Worm (Caenorhabditis elegans) whole organism, L1 larva: ENCODE results near the gene F09G2.2.

ENCODE experiments used
- Y116A8C.19 ChIP-seq: sonication (generic microtip); optimal IDR thresholded peaks from 2 replicates; lab custom pipeline; 2016; ENCODE audit warnings: missing compliant biosample characterization, missing genetic modification characterization, borderline replicate concordance
- aly-2 ChIP-seq: fragments of 150-350 bp; optimal IDR thresholded peaks from 2 replicates; lab custom pipeline; 2014; ENCODE audit warnings: missing biosample characterization, missing genetic modification characterization
- ama-1 ChIP-seq: fragments of 150-350 bp; optimal IDR thresholded peaks from 2 replicates; lab custom pipeline; 2014
- ceh-8 ChIP-seq: fragments of 200-800 bp; sonication (Bioruptor generic); optimal IDR thresholded peaks from 2 replicates; lab custom pipeline; 2018; ENCODE audit warnings: mild to moderate bottlenecking, missing genetic modification characterization, moderate library complexity, missing compliant biosample characterization
- ceh-88 ChIP-seq: fragments of 200-800 bp; sonication (Bioruptor generic); IDR thresholded peaks from 2 replicates; pipeline ENCODE4 v1.3.6; 2022; ENCODE audit warnings: missing genetic modification characterization, missing compliant biosample characterization
- ces-1 ChIP-seq: fragments of 150-350 bp; optimal IDR thresholded peaks from 2 replicates; lab custom pipeline; 2014; ENCODE audit warnings: missing biosample characterization, missing genetic modification reagents, missing genetic modification characterization
- efl-1 ChIP-seq, 4 experiments: fragments of 150-350 bp; optimal IDR thresholded peaks in 3 of 4; peaks in 1 of 4; 1 replicate in 1 of 4; 2 replicates in 3 of 4; lab custom pipeline; 2014; ENCODE audit warnings: missing biosample characterization in 2 of 4, missing genetic modification characterization in 2 of 4, missing genetic modification reagents in 2 of 4
- elt-2 ChIP-seq: sonication (generic microtip); optimal IDR thresholded peaks from 2 replicates; lab custom pipeline; 2016; ENCODE audit warnings: missing genetic modification characterization, mild to moderate bottlenecking, inconsistent platforms, missing compliant biosample characterization, missing genetic modification reagents
- fkh-4 ChIP-seq: sonication (generic microtip); optimal IDR thresholded peaks from 2 replicates; lab custom pipeline; 2016; ENCODE audit warnings: missing compliant biosample characterization, missing genetic modification characterization, borderline replicate concordance
- fkh-8 ChIP-seq: sonication (generic microtip); optimal IDR thresholded peaks from 2 replicates; lab custom pipeline; 2016; ENCODE audit warnings: mild to moderate bottlenecking, missing genetic modification characterization, missing compliant biosample characterization
- fos-1 ChIP-seq: fragments of 150-350 bp; optimal IDR thresholded peaks from 2 replicates; lab custom pipeline; 2014; ENCODE audit warnings: missing biosample characterization, missing genetic modification characterization
- hlh-17 ChIP-seq: fragments of 200-800 bp; sonication (Bioruptor generic); optimal IDR thresholded peaks from 2 replicates; lab custom pipeline; 2018; ENCODE audit warnings: missing genetic modification characterization, mild to moderate bottlenecking, missing compliant biosample characterization, moderate library complexity, borderline replicate concordance
- hlh-4 ChIP-seq: sonication (generic microtip); optimal IDR thresholded peaks from 2 replicates; lab custom pipeline; 2016; ENCODE audit warnings: mild to moderate bottlenecking, missing genetic modification characterization, missing compliant biosample characterization
- irx-1 ChIP-seq: sonication (generic microtip); optimal IDR thresholded peaks from 2 replicates; lab custom pipeline; 2016; ENCODE audit warnings: missing genetic modification characterization, missing compliant biosample characterization
- lin-13 ChIP-seq: fragments of 150-350 bp; optimal IDR thresholded peaks from 2 replicates; lab custom pipeline; 2014; ENCODE audit warnings: missing biosample characterization, missing genetic modification reagents, missing genetic modification characterization
- lin-14 ChIP-seq: fragments of 200-800 bp; sonication (Bioruptor generic); optimal IDR thresholded peaks from 2 replicates; lab custom pipeline; 2018; ENCODE audit warnings: mild to moderate bottlenecking, missing genetic modification characterization, moderate library complexity, missing compliant biosample characterization
- lin-15B ChIP-seq: fragments of 150-350 bp; sonication (generic microtip); optimal IDR thresholded peaks from 3 replicates; lab custom pipeline; 2014; ENCODE audit warnings: missing biosample characterization, missing genetic modification characterization
- lin-35 ChIP-seq, 2 experiments: fragments of 150-350 bp; optimal IDR thresholded peaks; 2 replicates each; lab custom pipeline; 2014; ENCODE audit warnings: missing biosample characterization in 2 of 2, missing genetic modification characterization in 2 of 2, missing genetic modification reagents in 2 of 2
- lin-39 ChIP-seq: fragments of 150-350 bp; optimal IDR thresholded peaks from 2 replicates; lab custom pipeline; 2014; ENCODE audit warnings: missing biosample characterization, missing genetic modification reagents, missing genetic modification characterization
- lsy-2 ChIP-seq, 2 experiments: fragments of 150-350 bp; optimal IDR thresholded peaks; 2 replicates each; lab custom pipeline; 2014; ENCODE audit warnings: missing biosample characterization in 2 of 2, missing genetic modification characterization in 2 of 2
- mdl-1 ChIP-seq, 2 experiments: fragments of 150-350 bp; optimal IDR thresholded peaks; 2 replicates each; lab custom pipeline; 2014 to 2017; ENCODE audit warnings: missing biosample characterization in 2 of 2, missing genetic modification characterization in 2 of 2, inconsistent platforms in 1 of 2
- mef-2 ChIP-seq: fragments of 150-350 bp; optimal IDR thresholded peaks from 2 replicates; lab custom pipeline; 2014; ENCODE audit warnings: missing biosample characterization, missing genetic modification characterization
- mep-1 ChIP-seq: fragments of 150-350 bp; optimal IDR thresholded peaks from 2 replicates; lab custom pipeline; 2014; ENCODE audit warnings: missing biosample characterization, missing genetic modification characterization
- nhr-11 ChIP-seq: fragments of 150-350 bp; optimal IDR thresholded peaks from 2 replicates; lab custom pipeline; 2014; ENCODE audit warnings: missing biosample characterization, missing genetic modification characterization
- nhr-19 ChIP-seq: fragments of 200-800 bp; sonication (Bioruptor generic); conservative IDR thresholded peaks from 2 replicates; pipeline ENCODE4 v1.3.6; 2022; ENCODE audit warnings: missing genetic modification characterization, missing compliant biosample characterization
- nhr-20 ChIP-seq: sonication (generic microtip); optimal IDR thresholded peaks from 2 replicates; lab custom pipeline; 2016; ENCODE audit warnings: mild to moderate bottlenecking, missing genetic modification characterization, missing compliant biosample characterization
- nhr-76 ChIP-seq: sonication (generic microtip); optimal IDR thresholded peaks from 2 replicates; lab custom pipeline; 2017; ENCODE audit warnings: missing biosample characterization, missing genetic modification characterization
- nhr-77 ChIP-seq: fragments of 150-350 bp; optimal IDR thresholded peaks from 2 replicates; lab custom pipeline; 2014; ENCODE audit warnings: missing biosample characterization, missing genetic modification characterization
- nhr-84 ChIP-seq: sonication (generic microtip); optimal IDR thresholded peaks from 2 replicates; lab custom pipeline; 2017; ENCODE audit warnings: missing biosample characterization, missing genetic modification characterization
- nhr-90 ChIP-seq: sonication (generic microtip); optimal IDR thresholded peaks from 2 replicates; lab custom pipeline; 2016; ENCODE audit warnings: mild to moderate bottlenecking, missing genetic modification characterization, missing compliant biosample characterization; ENCODE audit not compliant: poor library complexity
- pax-3 ChIP-seq: fragments of 200-800 bp; sonication (Bioruptor generic); optimal IDR thresholded peaks from 2 replicates; lab custom pipeline; 2018; ENCODE audit warnings: mild to moderate bottlenecking, missing genetic modification characterization, moderate library complexity, missing compliant biosample characterization
- pqm-1 ChIP-seq: sonication (generic microtip); optimal IDR thresholded peaks from 3 replicates; lab custom pipeline; 2017; ENCODE audit warnings: missing biosample characterization, missing genetic modification characterization
- rnt-1 ChIP-seq: sonication (generic microtip); optimal IDR thresholded peaks from 2 replicates; lab custom pipeline; 2016; ENCODE audit warnings: mild to moderate bottlenecking, missing genetic modification characterization, moderate library complexity, missing compliant biosample characterization
- skn-1 ChIP-seq: fragments of 150-350 bp; optimal IDR thresholded peaks from 2 replicates; lab custom pipeline; 2014; ENCODE audit warnings: missing biosample characterization, missing genetic modification characterization
- sptf-1 ChIP-seq: fragments of 150-350 bp; optimal IDR thresholded peaks from 2 replicates; lab custom pipeline; 2014; ENCODE audit warnings: missing biosample characterization, missing genetic modification characterization
- sup-37 ChIP-seq: fragments of 200-800 bp; sonication (Bioruptor generic); optimal IDR thresholded peaks from 2 replicates; lab custom pipeline; 2018; ENCODE audit warnings: mild to moderate bottlenecking, missing genetic modification characterization, missing compliant biosample characterization
- swsn-7 ChIP-seq: sonication (generic microtip); optimal IDR thresholded peaks from 2 replicates; lab custom pipeline; 2016; ENCODE audit warnings: missing genetic modification characterization, missing compliant biosample characterization
- tlp-1 ChIP-seq: fragments of 150-350 bp; optimal IDR thresholded peaks from 2 replicates; lab custom pipeline; 2014; ENCODE audit warnings: missing biosample characterization, missing genetic modification characterization
- unc-30 ChIP-seq: sonication (generic microtip); optimal IDR thresholded peaks from 2 replicates; lab custom pipeline; 2017; ENCODE audit warnings: missing biosample characterization, missing genetic modification characterization
- unc-62 ChIP-seq: fragments of 150-350 bp; optimal IDR thresholded peaks from 2 replicates; lab custom pipeline; 2014; ENCODE audit warnings: missing biosample characterization, missing genetic modification reagents, missing genetic modification characterization
- xbp-1 ChIP-seq: sonication (generic microtip); optimal IDR thresholded peaks from 2 replicates; lab custom pipeline; 2016; ENCODE audit warnings: missing genetic modification characterization, missing compliant biosample characterization
- zag-1 ChIP-seq: fragments of 150-350 bp; optimal IDR thresholded peaks from 2 replicates; lab custom pipeline; 2014; ENCODE audit warnings: missing biosample characterization, missing genetic modification characterization
- zip-4 ChIP-seq: fragments of 200-800 bp; sonication (Bioruptor generic); optimal IDR thresholded peaks from 2 replicates; lab custom pipeline; 2018; ENCODE audit warnings: mild to moderate bottlenecking, missing genetic modification characterization, moderate library complexity, missing compliant biosample characterization
- ztf-11 ChIP-seq, 2 experiments: sonication (generic microtip); optimal IDR thresholded peaks; 2 replicates each; lab custom pipeline; 2016 to 2017; ENCODE audit warnings: missing genetic modification characterization in 2 of 2, missing biosample characterization in 1 of 2, missing compliant biosample characterization in 1 of 2
- ztf-4 ChIP-seq: fragments of 150-350 bp; optimal IDR thresholded peaks from 2 replicates; lab custom pipeline; 2014; ENCODE audit warnings: missing biosample characterization, missing genetic modification characterization

F09G2.2 gene

ce11 chrV:7231524-7231923, 34.8 kb downstream of the F09G2.2 start:
- TF ChIP-seq hlh-4 (tag; lab: Kevin White, UChicago) = no peak
- TF ChIP-seq nhr-19 (GFP tag; lab: Robert Waterston, UW) = no peak
- no peak for TF ChIP-seq fos-1
- TF ChIP-seq ceh-88 (GFP tag; lab: Robert Waterston, UW) = no peak

- no peak for TF ChIP-seq irx-1 (tag; lab: Kevin White, UChicago)
- TF ChIP-seq sup-37 (GFP tag; lab: Kevin White, UChicago) = no peak
- TF ChIP-seq unc-30 (tag; lab: Kevin White, UChicago) = no peak
- no peak for TF ChIP-seq efl-1 (optimal IDR thresholded peaks at IDR 0.05; lab: Kevin White, UChicago)
- TF ChIP-seq efl-1 (GFP tag; optimal IDR thresholded peaks at IDR 0.05 in 1 of 2; lab: Kevin White, UChicago) = no peak
- no peak for TF ChIP-seq unc-62
- TF ChIP-seq zag-1 = no peak
- TF ChIP-seq nhr-84 (tag; lab: Kevin White, UChicago) = no peak
- TF ChIP-seq Y116A8C.19 = no peak
- TF ChIP-seq, all 84 proteins: peak for 0
Measured at ce11 chrV:7234726-7235125, 38.0 kb downstream of the F09G2.2 start, which contains the start of gene C05C8.5. Gene C05C8.5 (minus strand): TSS chrV:7234826.

ce11 chrV:7236694-7237093, 40.0 kb downstream of the F09G2.2 start:
- TF ChIP-seq tlp-1 (tag; lab: Kevin White, UChicago) (no peak), efl-1 (optimal IDR thresholded peaks at IDR 0.05; lab: Kevin White, UChicago) (no peak), efl-1 (GFP tag; optimal IDR thresholded peaks at IDR 0.05 in 1 of 2; lab: Kevin White, UChicago) (peak in 1 of 2 experiments; percentile 93)

- TF ChIP-seq zip-4 (GFP tag; lab: Kevin White, UChicago) = no peak
- TF ChIP-seq fkh-8 (tag; lab: Kevin White, UChicago) = no peak
- no peak for TF ChIP-seq lin-14 (GFP tag; lab: Kevin White, UChicago)
- no peak for TF ChIP-seq lin-13 (GFP tag; lab: Kevin White, UChicago)
- TF ChIP-seq hlh-4 (tag; lab: Kevin White, UChicago) = no peak
- TF ChIP-seq lin-35 (GFP tag; optimal IDR thresholded peaks at IDR 0.05; lab: Kevin White, UChicago) = no peak
- TF ChIP-seq irx-1 (tag; lab: Kevin White, UChicago) = no peak
- no peak for TF ChIP-seq sptf-1
- no peak for TF ChIP-seq mef-2 (tag; lab: Kevin White, UChicago)
- TF ChIP-seq hlh-17 (GFP tag; lab: Kevin White, UChicago) = no peak
Measured at ce11 chrV:7237094-7237132, 40.2 kb downstream of the F09G2.2 start, which contains the start of gene hpo-9. Gene hpo-9 (minus strand): TSS chrV:7237130.

ce11 chrV:7237133-7237532, 40.4 kb downstream of the F09G2.2 start, which contains the start of gene hyls-1:
Gene hyls-1 (plus strand): TSS chrV:7237381.
- peak; percentile 80 for TF ChIP-seq mep-1
- peak; percentile 91 for TF ChIP-seq nhr-20 (tag; lab: Kevin White, UChicago)
- no peak for TF ChIP-seq ces-1 (GFP tag; lab: Kevin White, UChicago)
- TF ChIP-seq mef-2 (tag; lab: Kevin White, UChicago) = no peak
- TF ChIP-seq nhr-84 (tag; lab: Kevin White, UChicago) = no peak
- peak; percentile 90 for TF ChIP-seq rnt-1 (tag; lab: Kevin White, UChicago)
- peak; percentile 59 for TF ChIP-seq nhr-77 (tag; lab: Kevin White, UChicago)
- peak; percentile 94 to 97 for TF ChIP-seq lin-35 (GFP tag; optimal IDR thresholded peaks at IDR 0.05; lab: Kevin White, UChicago)
- TF ChIP-seq ama-1 (lab: Kevin White, UChicago) = no peak
- TF ChIP-seq lin-14 (GFP tag; lab: Kevin White, UChicago) = peak; percentile 81
- TF ChIP-seq elt-2 (tag; lab: Kevin White, UChicago) = peak; percentile 15
- TF ChIP-seq nhr-76 (tag; lab: Kevin White, UChicago) = no peak
- TF ChIP-seq skn-1 = peak; percentile 95
- TF ChIP-seq fkh-4 (tag; lab: Kevin White, UChicago) = peak; percentile 28
- TF ChIP-seq mdl-1 (tag; optimal IDR thresholded peaks at IDR 0.05; lab: Kevin White, UChicago) = peak in 1 of 2 experiments; percentile 77
- TF ChIP-seq ztf-4 (tag; lab: Kevin White, UChicago) = peak; percentile 38
- peak; percentile 96 to 98 for TF ChIP-seq efl-1 (optimal IDR thresholded peaks at IDR 0.05; lab: Kevin White, UChicago)
- peak; percentile 96 to 100 for TF ChIP-seq efl-1 (GFP tag; optimal IDR thresholded peaks at IDR 0.05 in 1 of 2; lab: Kevin White, UChicago)
- peak; percentile 89 for TF ChIP-seq lin-15B (tag; lab: Kevin White, UChicago)
- peak; percentile 74 for TF ChIP-seq lin-39 (tag; lab: Kevin White, UChicago)
- TF ChIP-seq ceh-8 = peak; percentile 44
- TF ChIP-seq nhr-11 = peak; percentile 48
- peak; percentile 88 for TF ChIP-seq xbp-1 (tag; lab: Kevin White, UChicago)
- peak; percentile 85 for TF ChIP-seq swsn-7 (tag; lab: Kevin White, UChicago)
- peak; percentile 32 for TF ChIP-seq aly-2 (tag; lab: Kevin White, UChicago)
- peak; percentile 68 for TF ChIP-seq fkh-8 (tag; lab: Kevin White, UChicago)
- peak in 1 of 2 experiments; percentile 51 for TF ChIP-seq ztf-11 (tag; optimal IDR thresholded peaks at IDR 0.05; lab: Kevin White, UChicago)
- TF ChIP-seq pqm-1 (tag; lab: Kevin White, UChicago) = no peak
- TF ChIP-seq pax-3 (tag; lab: Kevin White, UChicago) = no peak
- peak; percentile 89 for TF ChIP-seq nhr-90 (tag; lab: Kevin White, UChicago)
- TF ChIP-seq lsy-2 (tag; optimal IDR thresholded peaks at IDR 0.05; lab: Kevin White, UChicago) = peak; percentile 88
